Worm (Caenorhabditis elegans) whole organism, early embryonic: ENCODE measurements around the gene hpo-28.

Experiments used
- B0310.2 ChIP-seq: sonication (generic microtip); optimal IDR thresholded peaks from 2 replicates; lab custom pipeline; 2016; ENCODE audit warnings: mild to moderate bottlenecking, missing genetic modification characterization, missing compliant biosample characterization
- aly-1 ChIP-seq: sonication (generic microtip); optimal IDR thresholded peaks from 2 replicates; lab custom pipeline; 2016; ENCODE audit warnings: missing genetic modification characterization, missing compliant biosample characterization
- ama-1 ChIP-seq: fragments of 150-350 bp; optimal IDR thresholded peaks from 2 replicates; lab custom pipeline; 2014
- ceh-13 ChIP-seq: fragments of 200-800 bp; sonication (Bioruptor generic); optimal IDR thresholded peaks from 2 replicates; lab custom pipeline; 2018; ENCODE audit warnings: mild to moderate bottlenecking, missing genetic modification characterization, missing compliant biosample characterization
- ets-7 ChIP-seq: sonication (generic microtip); optimal IDR thresholded peaks from 2 replicates; lab custom pipeline; 2016; ENCODE audit warnings: missing genotype, missing genetic modification characterization, missing compliant biosample characterization
- hmg-4 ChIP-seq: fragments of 200-800 bp; sonication (Bioruptor generic); optimal IDR thresholded peaks from 2 replicates; lab custom pipeline; 2018; ENCODE audit warnings: mild to moderate bottlenecking, missing genetic modification characterization, missing compliant biosample characterization
- hnd-1 ChIP-seq: sonication (generic microtip); optimal IDR thresholded peaks from 2 replicates; lab custom pipeline; 2016; ENCODE audit warnings: missing genetic modification characterization, missing compliant biosample characterization
- scrt-1 ChIP-seq: fragments of 200-800 bp; sonication (Bioruptor generic); IDR thresholded peaks from 2 replicates; pipeline ENCODE4 v1.3.6; 2022; ENCODE audit warnings: missing genetic modification characterization, missing compliant biosample characterization
- sea-1 ChIP-seq: fragments of 200-800 bp; sonication (Bioruptor generic); conservative IDR thresholded peaks from 2 replicates; pipeline ENCODE4 v1.3.6; 2022; ENCODE audit warnings: missing genetic modification characterization, missing compliant biosample characterization
- tbx-37 ChIP-seq: fragments of 200-800 bp; sonication (Bioruptor generic); conservative IDR thresholded peaks from 2 replicates; pipeline ENCODE4 v1.3.6; 2022; ENCODE audit warnings: missing genetic modification reagents, missing genetic modification characterization, missing compliant biosample characterization
- tra-4 ChIP-seq: sonication (generic microtip); optimal IDR thresholded peaks from 2 replicates; lab custom pipeline; 2017; ENCODE audit warnings: missing genetic modification characterization, missing compliant biosample characterization

DNA sequence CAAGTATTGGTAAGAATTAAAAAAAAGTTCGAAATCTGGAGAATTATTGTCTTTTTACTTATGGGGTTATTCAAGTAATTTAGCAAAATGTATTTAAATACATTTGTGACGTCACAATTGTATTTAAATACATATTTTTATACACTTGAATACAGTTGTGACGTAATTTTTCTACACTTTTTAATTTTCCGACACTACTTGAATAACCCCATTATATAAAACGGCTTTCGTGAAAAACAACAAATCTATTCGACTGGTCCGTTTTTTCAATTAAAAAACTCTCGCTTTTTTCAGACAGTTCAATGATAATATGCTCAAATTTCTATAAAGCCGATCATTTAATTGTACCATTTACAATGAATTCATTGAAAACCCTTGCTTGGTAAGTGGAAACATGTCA lies 41.4 kb upstream of the hpo-28 start:
- no peak for TF ChIP-seq ama-1 (lab: Kevin White, UChicago)
- TF ChIP-seq ets-7 (tag; lab: Kevin White, UChicago) = no peak
- no peak for TF ChIP-seq hmg-4 (GFP tag; lab: Kevin White, UChicago)
- TF ChIP-seq ceh-13 = no peak
- no peak for TF ChIP-seq aly-1 (tag; lab: Kevin White, UChicago)
- no peak for TF ChIP-seq hnd-1 (tag; lab: Kevin White, UChicago)
- no peak for TF ChIP-seq tra-4
- TF ChIP-seq B0310.2 (tag; lab: Kevin White, UChicago) = no peak
- TF ChIP-seq scrt-1 (GFP tag; lab: Robert Waterston, UW) = no peak
- no peak for TF ChIP-seq sea-1 (GFP tag; lab: Robert Waterston, UW)
- TF ChIP-seq tbx-37 (GFP tag; lab: Robert Waterston, UW) = no peak
